Worm (Caenorhabditis elegans) whole organism, L3 larva: ENCODE measurements around the gene fbxc-27.

Experiments used
- aly-2 ChIP-seq: fragments of 150-350 bp; optimal IDR thresholded peaks from 2 replicates; lab custom pipeline; 2014; ENCODE audit warnings: missing biosample characterization, missing genetic modification characterization
- jun-1 ChIP-seq: fragments of 150-350 bp; optimal IDR thresholded peaks from 2 replicates; lab custom pipeline; 2014; ENCODE audit warnings: missing biosample characterization, missing genetic modification reagents, missing genetic modification characterization
- pqm-1 ChIP-seq: fragments of 150-350 bp; optimal IDR thresholded peaks from 2 replicates; lab custom pipeline; 2017; ENCODE audit warnings: missing biosample characterization, missing genetic modification characterization, inconsistent platforms
- ztf-4 ChIP-seq: fragments of 150-350 bp; optimal IDR thresholded peaks from 2 replicates; lab custom pipeline; 2014; ENCODE audit warnings: missing biosample characterization, missing genetic modification characterization

DNA sequence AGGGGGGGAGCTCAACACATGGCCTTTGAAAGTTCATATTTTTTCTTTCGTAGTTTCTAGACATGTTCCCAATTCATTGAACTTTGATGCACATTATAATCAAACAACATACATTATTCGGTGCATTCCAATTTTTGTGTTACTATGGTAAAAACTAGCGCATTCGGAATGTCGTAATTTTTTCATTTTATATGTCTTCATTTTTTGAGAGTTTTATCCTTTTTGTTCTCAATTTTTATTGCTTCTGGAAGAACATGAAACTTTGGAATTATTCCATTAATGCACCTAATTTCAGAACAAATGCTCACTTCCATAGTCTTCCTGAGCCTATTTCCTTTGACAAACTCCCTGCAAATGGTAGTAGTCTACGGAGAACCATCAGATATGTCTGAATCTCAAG is 7.9 kb upstream of the fbxc-27 start, which contains the start of gene T07D3.2:
- no peak for TF ChIP-seq ztf-4 (tag; lab: Kevin White, UChicago)
- TF ChIP-seq jun-1 (tag; lab: Kevin White, UChicago) = no peak
- TF ChIP-seq pqm-1 (tag; lab: Kevin White, UChicago) = no peak
- TF ChIP-seq aly-2 (tag; lab: Kevin White, UChicago) = no peak
